Worm (Caenorhabditis elegans) whole organism, young adult: Measurements from ENCODE around the gene cnc-1.
A peak's percentile ranks its signal among the peaks of the same experiment; 100 is the strongest.

Experiments used
- B0336.3 ChIP-seq: fragments of 200-800 bp; sonication (Bioruptor generic); IDR thresholded peaks from 2 replicates; pipeline ENCODE4 v1.3.6; 2022; ENCODE audit warnings: missing genetic modification characterization, missing compliant biosample characterization
- C17E4.6 ChIP-seq: fragments of 200-800 bp; sonication (Bioruptor generic); IDR thresholded peaks from 2 replicates; pipeline ENCODE4 v1.3.6; 2022; ENCODE audit warnings: missing genetic modification reagents, missing genetic modification characterization, missing compliant biosample characterization
- F10E7.11 ChIP-seq: sonication (generic microtip); optimal IDR thresholded peaks from 2 replicates; lab custom pipeline; 2017; ENCODE audit warnings: mild to moderate bottlenecking, missing genetic modification characterization, moderate library complexity, missing compliant biosample characterization
- F22D6.2 ChIP-seq: sonication (generic microtip); optimal IDR thresholded peaks from 2 replicates; lab custom pipeline; 2016; ENCODE audit warnings: mild to moderate bottlenecking, missing genetic modification characterization, missing compliant biosample characterization
- F52B5.7 ChIP-seq: sonication (generic microtip); optimal IDR thresholded peaks from 2 replicates; lab custom pipeline; 2016; ENCODE audit warnings: mild to moderate bottlenecking, missing genetic modification characterization, missing compliant biosample characterization
- F57A8.1 ChIP-seq: fragments of 200-800 bp; sonication (Bioruptor generic); optimal IDR thresholded peaks from 2 replicates; lab custom pipeline; 2018; ENCODE audit warnings: mild to moderate bottlenecking, missing genetic modification characterization, moderate library complexity, missing compliant biosample characterization
- K11D2.4 ChIP-seq: fragments of 200-800 bp; sonication (Bioruptor generic); IDR thresholded peaks from 2 replicates; pipeline ENCODE4 v1.3.6; 2022; ENCODE audit warnings: missing genetic modification reagents, missing genetic modification characterization, missing compliant biosample characterization
- T26A5.8 ChIP-seq: sonication (generic microtip); optimal IDR thresholded peaks from 2 replicates; lab custom pipeline; 2016; ENCODE audit warnings: missing genetic modification characterization, missing compliant biosample characterization
- Y53F4B.3 ChIP-seq: fragments of 200-800 bp; sonication (Bioruptor generic); IDR thresholded peaks from 2 replicates; pipeline ENCODE4 v1.3.6; 2022; ENCODE audit warnings: missing genetic modification reagents, missing genetic modification characterization, missing compliant biosample characterization
- ZK185.1 ChIP-seq: sonication (generic microtip); optimal IDR thresholded peaks from 2 replicates; lab custom pipeline; 2016; ENCODE audit warnings: mild to moderate bottlenecking, missing genetic modification characterization, missing compliant biosample characterization; ENCODE audit not compliant: poor library complexity, severe bottlenecking
- atf-7 ChIP-seq: sonication (generic microtip); optimal IDR thresholded peaks from 2 replicates; lab custom pipeline; 2017; ENCODE audit warnings: mild to moderate bottlenecking, missing genetic modification characterization, missing compliant biosample characterization
- bed-1 ChIP-seq: fragments of 200-800 bp; sonication (Bioruptor generic); IDR thresholded peaks from 2 replicates; pipeline ENCODE4 v1.3.6; 2022; ENCODE audit warnings: missing genetic modification reagents, missing genetic modification characterization, missing compliant biosample characterization
- ceh-100 ChIP-seq: fragments of 200-800 bp; sonication (Bioruptor generic); IDR thresholded peaks from 2 replicates; pipeline ENCODE4 v1.3.6; 2022; ENCODE audit warnings: missing genetic modification reagents, missing genetic modification characterization, missing compliant biosample characterization
- ceh-58 ChIP-seq: fragments of 200-800 bp; sonication (Bioruptor generic); IDR thresholded peaks from 2 replicates; pipeline ENCODE4 v1.3.6; 2022; ENCODE audit warnings: missing genetic modification characterization, missing compliant biosample characterization
- ceh-79 ChIP-seq: sonication (generic microtip); optimal IDR thresholded peaks from 2 replicates; lab custom pipeline; 2017; ENCODE audit warnings: mild to moderate bottlenecking, missing genetic modification characterization, missing compliant biosample characterization
- chd-7 ChIP-seq: sonication (generic microtip); optimal IDR thresholded peaks from 2 replicates; lab custom pipeline; 2016; ENCODE audit warnings: mild to moderate bottlenecking, missing genetic modification characterization, moderate library complexity, missing compliant biosample characterization
- dpff-1 ChIP-seq: sonication (generic microtip); optimal IDR thresholded peaks from 2 replicates; lab custom pipeline; 2017; ENCODE audit warnings: mild to moderate bottlenecking, missing genetic modification characterization, missing compliant biosample characterization
- hsf-1 ChIP-seq: fragments of 200-800 bp; sonication (Bioruptor generic); IDR thresholded peaks from 2 replicates; pipeline ENCODE4 v1.3.6; 2022; ENCODE audit warnings: missing genetic modification reagents, missing genetic modification characterization, missing compliant biosample characterization
- lag-1 ChIP-seq: fragments of 200-800 bp; sonication (Bioruptor generic); IDR thresholded peaks from 2 replicates; pipeline ENCODE4 v1.3.6; 2022; ENCODE audit warnings: missing genetic modification reagents, missing genetic modification characterization, missing compliant biosample characterization
- let-607 ChIP-seq, 2 experiments: fragments of 200-800 bp in 1 of 2; sonication (Bioruptor generic) in 1 of 2; sonication (generic microtip) in 1 of 2; optimal IDR thresholded peaks; 2 replicates each; lab custom pipeline; 2016 to 2018; ENCODE audit warnings: mild to moderate bottlenecking in 2 of 2, missing compliant biosample characterization in 2 of 2, missing genetic modification characterization in 2 of 2, moderate library complexity in 2 of 2, missing genotype in 1 of 2
- lin-26 ChIP-seq: fragments of 200-800 bp; sonication (Bioruptor generic); IDR thresholded peaks from 2 replicates; pipeline ENCODE4 v1.3.6; 2022; ENCODE audit warnings: missing genetic modification reagents, missing genetic modification characterization, missing compliant biosample characterization
- lin-40 ChIP-seq: sonication (generic microtip); optimal IDR thresholded peaks from 2 replicates; lab custom pipeline; 2016; ENCODE audit warnings: missing genetic modification characterization, mild to moderate bottlenecking, missing compliant biosample characterization, missing genotype, missing genetic modification reagents
- lin-54 ChIP-seq: fragments of 200-800 bp; sonication (Bioruptor generic); optimal IDR thresholded peaks from 2 replicates; lab custom pipeline; 2018; ENCODE audit warnings: mild to moderate bottlenecking, missing genetic modification characterization, missing compliant biosample characterization
- lsl-1 ChIP-seq: fragments of 200-800 bp; sonication (Bioruptor generic); optimal IDR thresholded peaks from 2 replicates; lab custom pipeline; 2018; ENCODE audit warnings: mild to moderate bottlenecking, missing genetic modification characterization, moderate library complexity, missing compliant biosample characterization
- madf-3 ChIP-seq: fragments of 200-800 bp; sonication (Bioruptor generic); IDR thresholded peaks from 2 replicates; pipeline ENCODE4 v1.3.6; 2022; ENCODE audit warnings: missing genetic modification reagents, missing genetic modification characterization, missing compliant biosample characterization
- madf-8 ChIP-seq: fragments of 200-800 bp; sonication (Bioruptor generic); conservative IDR thresholded peaks from 2 replicates; pipeline ENCODE4 v1.3.6; 2022; ENCODE audit warnings: missing genetic modification reagents, missing genetic modification characterization, missing compliant biosample characterization
- mcd-1 ChIP-seq: fragments of 200-800 bp; sonication (Bioruptor generic); IDR thresholded peaks from 2 replicates; pipeline ENCODE4 v1.3.6; 2022; ENCODE audit warnings: missing genetic modification reagents, missing genetic modification characterization, missing compliant biosample characterization
- mxl-1 ChIP-seq: sonication (generic microtip); optimal IDR thresholded peaks from 2 replicates; lab custom pipeline; 2016; ENCODE audit warnings: missing genetic modification characterization, missing compliant biosample characterization
- nfya-1 ChIP-seq: sonication (generic microtip); optimal IDR thresholded peaks from 2 replicates; lab custom pipeline; 2017; ENCODE audit warnings: antibody characterized with exemption, missing compliant biosample characterization, missing genetic modification characterization, borderline replicate concordance; ENCODE audit not compliant: insufficient read depth
- nhr-120 ChIP-seq: fragments of 200-800 bp; sonication (Bioruptor generic); IDR thresholded peaks from 2 replicates; pipeline ENCODE4 v1.3.6; 2022; ENCODE audit warnings: missing genetic modification characterization, missing compliant biosample characterization
- nhr-90 ChIP-seq: sonication (generic microtip); optimal IDR thresholded peaks from 2 replicates; lab custom pipeline; 2016; ENCODE audit warnings: missing genotype, mild to moderate bottlenecking, missing genetic modification characterization, missing compliant biosample characterization
- pbrm-1 ChIP-seq: fragments of 200-800 bp; sonication (Bioruptor generic); IDR thresholded peaks from 2 replicates; pipeline ENCODE4 v1.3.6; 2022; ENCODE audit warnings: missing genetic modification reagents, missing genetic modification characterization, missing compliant biosample characterization
- pha-4 ChIP-seq: fragments of 150-350 bp; sonication (generic microtip); optimal IDR thresholded peaks from 2 replicates; lab custom pipeline; 2014; ENCODE audit warnings: missing biosample characterization, missing genetic modification reagents, missing genetic modification characterization
- rcor-1 ChIP-seq: fragments of 200-800 bp; sonication (Bioruptor generic); IDR thresholded peaks from 2 replicates; pipeline ENCODE4 v1.3.6; 2022; ENCODE audit warnings: missing genetic modification reagents, missing genetic modification characterization, missing compliant biosample characterization
- sdz-38 ChIP-seq: sonication (generic microtip); optimal IDR thresholded peaks from 2 replicates; lab custom pipeline; 2016; ENCODE audit warnings: missing genotype, missing genetic modification characterization, missing compliant biosample characterization
- snpc-4 ChIP-seq, 5 experiments: fragments of 150-350 bp in 1 of 5; sonication (generic microtip) in 4 of 5; optimal IDR thresholded peaks; 2 replicates each; lab custom pipeline; 2014 to 2018; ENCODE audit warnings: missing genetic modification characterization in 5 of 5, missing biosample characterization in 3 of 5, antibody characterized with exemption in 2 of 5, mild to moderate bottlenecking in 2 of 5, missing compliant biosample characterization in 2 of 5, missing genotype in 2 of 5, moderate library complexity in 2 of 5, missing genetic modification reagents in 1 of 5
- zfh-2 ChIP-seq: fragments of 200-800 bp; sonication (Bioruptor generic); conservative IDR thresholded peaks from 2 replicates; pipeline ENCODE4 v1.3.6; 2022; ENCODE audit warnings: missing genetic modification reagents, missing genetic modification characterization, missing compliant biosample characterization
- ztf-26 ChIP-seq: sonication (generic microtip); optimal IDR thresholded peaks from 2 replicates; lab custom pipeline; 2017; ENCODE audit warnings: missing genetic modification characterization, missing compliant biosample characterization
- ztf-3 ChIP-seq: fragments of 200-800 bp; sonication (Bioruptor generic); optimal IDR thresholded peaks from 2 replicates; lab custom pipeline; 2018; ENCODE audit warnings: mild to moderate bottlenecking, missing genetic modification characterization, missing compliant biosample characterization

Gene cnc-1

ce11 chrV:1438832-1439231 is 5.2 kb downstream of the cnc-1 start, which contains the start of gene R09B5.11:
Gene R09B5.11 (plus strand): TSS chrV:1439205.
- TF ChIP-seq K11D2.4 (GFP tag; lab: Robert Waterston, UW): peak; percentile 20; the same call in 1 of the 2 replicates
- peak; percentile 29 for TF ChIP-seq ztf-26 (tag; lab: Kevin White, UChicago)
- no peak for TF ChIP-seq rcor-1 (GFP tag; lab: Robert Waterston, UW)
- TF ChIP-seq B0336.3 (GFP tag; lab: Robert Waterston, UW): no peak
- TF ChIP-seq lin-26 (GFP tag; lab: Robert Waterston, UW): no peak
- TF ChIP-seq dpff-1 (tag; lab: Kevin White, UChicago): no peak
- no peak for TF ChIP-seq pha-4 (tag; lab: Kevin White, UChicago)
- TF ChIP-seq lin-40: peak; percentile 29
- no peak for TF ChIP-seq F52B5.7 (tag; lab: Kevin White, UChicago)
- TF ChIP-seq hsf-1 (GFP tag; lab: Robert Waterston, UW): no peak
- TF ChIP-seq madf-3: no peak
- TF ChIP-seq ztf-3 (GFP tag; lab: Kevin White, UChicago): no peak
- TF ChIP-seq, all 124 proteins: peak for 3

ce11 chrV:1438205-1438604 is 5.9 kb downstream of the cnc-1 start:
- TF ChIP-seq let-607 (tag; optimal IDR thresholded peaks at IDR 0.05; lab: Kevin White, UChicago) (no peak), bed-1 (GFP tag; lab: Robert Waterston, UW) (no peak), F22D6.2 (tag; lab: Kevin White, UChicago) (no peak), nfya-1 (tag; lab: Kevin White, UChicago) (no peak), madf-3 (no peak), ceh-58 (GFP tag; lab: Robert Waterston, UW) (no peak), lin-54 (no peak), zfh-2 (no peak), ztf-26 (tag; lab: Kevin White, UChicago) (no peak), snpc-4 (GFP tag; optimal IDR thresholded peaks at IDR 0.05; lab: Kevin White, UChicago) (no peak), snpc-4 (tag; optimal IDR thresholded peaks at IDR 0.05; lab: Kevin White, UChicago) (no peak), nhr-120 (GFP tag; lab: Robert Waterston, UW) (no peak), C17E4.6 (GFP tag; lab: Robert Waterston, UW) (no peak), dpff-1 (tag; lab: Kevin White, UChicago) (no peak)

DNA sequence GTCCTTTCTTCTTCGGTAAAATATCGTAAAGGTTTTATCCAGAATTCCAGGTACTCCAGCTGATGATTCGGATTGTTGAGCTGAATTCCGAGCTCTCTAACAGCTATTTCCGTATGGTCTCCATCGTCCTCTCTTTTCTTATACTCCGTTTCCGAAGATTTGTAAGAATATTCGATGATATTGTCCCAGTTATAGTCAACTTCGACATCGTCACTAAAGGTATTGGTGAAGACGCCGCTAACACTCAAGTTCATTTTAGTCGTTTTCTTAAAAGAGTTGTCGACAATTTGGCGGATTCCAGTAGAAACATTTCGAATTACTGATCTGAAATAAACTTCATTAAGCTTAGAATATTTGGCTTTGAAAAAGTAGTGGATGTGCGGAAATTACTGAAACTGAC is 9.0 kb downstream of the cnc-1 start:
- TF ChIP-seq atf-7 (no peak), chd-7 (tag; lab: Kevin White, UChicago) (no peak), ceh-100 (GFP tag; lab: Robert Waterston, UW) (no peak), ceh-79 (tag; lab: Kevin White, UChicago) (no peak), dpff-1 (tag; lab: Kevin White, UChicago) (no peak), F10E7.11 (no peak), mxl-1 (tag; lab: Kevin White, UChicago) (no peak)

DNA sequence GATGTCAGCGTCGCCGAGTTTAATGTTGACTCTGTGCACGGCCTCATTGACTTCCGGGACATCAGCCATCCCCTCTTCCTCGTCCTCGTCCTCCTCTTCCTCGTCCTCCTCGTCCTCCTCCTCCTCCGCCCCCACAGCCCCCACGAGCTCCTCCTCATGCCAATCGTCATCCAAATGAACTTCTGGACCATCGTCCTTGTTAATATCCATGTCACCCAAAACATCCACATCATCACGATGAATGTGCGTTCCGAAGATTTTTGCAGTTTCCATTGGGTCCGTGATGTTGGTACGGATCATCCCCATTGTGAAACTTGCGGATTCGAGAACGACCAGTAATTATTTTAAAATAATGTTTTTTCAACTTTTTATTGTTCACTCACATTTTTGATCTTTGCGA is 9.7 kb downstream of the cnc-1 start:
- TF ChIP-seq ZK185.1 (tag; lab: Kevin White, UChicago): no peak
- TF ChIP-seq madf-8 (GFP tag; lab: Robert Waterston, UW): no peak
- TF ChIP-seq lsl-1 (GFP tag; lab: Kevin White, UChicago): no peak
- TF ChIP-seq F57A8.1 (GFP tag; lab: Kevin White, UChicago): no peak
- no peak for TF ChIP-seq nhr-90 (tag; lab: Kevin White, UChicago)
- TF ChIP-seq lag-1 (GFP tag; lab: Robert Waterston, UW): no peak
- no peak for TF ChIP-seq lin-40
- TF ChIP-seq pha-4 (tag; lab: Kevin White, UChicago): no peak
- TF ChIP-seq T26A5.8 (tag; lab: Kevin White, UChicago): no peak
- no peak for TF ChIP-seq mcd-1 (GFP tag; lab: Robert Waterston, UW)
- no peak for TF ChIP-seq Y53F4B.3 (GFP tag; lab: Robert Waterston, UW)
- no peak for TF ChIP-seq pbrm-1 (GFP tag; lab: Robert Waterston, UW)
- TF ChIP-seq rcor-1 (GFP tag; lab: Robert Waterston, UW): no peak
- TF ChIP-seq sdz-38 (tag; lab: Kevin White, UChicago): no peak
